Fruit fly (Drosophila melanogaster) whole organism, embryonic: ENCODE results near the gene CG17321.

Source experiments
- Antp ChIP-seq: fragments of 200-800 bp; sonication (Bioruptor generic); optimal IDR thresholded peaks from 3 replicates; lab custom pipeline; 2016; ENCODE audit warnings: missing biosample characterization, missing genetic modification characterization
- BEAF-32 ChIP-seq: fragments of 200-800 bp; sonication (Bioruptor generic); optimal IDR thresholded peaks from 3 replicates; lab custom pipeline; 2017; ENCODE audit warnings: missing biosample characterization, missing genetic modification characterization, mild to moderate bottlenecking, moderate library complexity, missing genetic modification reagents
- CG11093 ChIP-seq: fragments of 200-800 bp; sonication (Bioruptor generic); IDR thresholded peaks from 3 replicates; pipeline ENCODE4 v1.3.6; 2022; ENCODE audit warnings: missing biosample characterization, missing genetic modification characterization
- CG11398 ChIP-seq: fragments of 200-800 bp; sonication (Bioruptor generic); optimal IDR thresholded peaks from 2 replicates; lab custom pipeline; 2016; ENCODE audit warnings: missing biosample characterization, missing genetic modification characterization
- CG11723 ChIP-seq: fragments of 200-800 bp; sonication (Bioruptor generic); optimal IDR thresholded peaks from 2 replicates; lab custom pipeline; 2017; ENCODE audit warnings: missing biosample characterization, mild to moderate bottlenecking, missing genetic modification characterization
- CG12071 ChIP-seq: fragments of 200-800 bp; sonication (Bioruptor generic); optimal IDR thresholded peaks from 3 replicates; lab custom pipeline; 2018; ENCODE audit warnings: missing biosample characterization, mild to moderate bottlenecking, missing genetic modification characterization
- CG12236 ChIP-seq: fragments of 200-800 bp; sonication (Bioruptor generic); optimal IDR thresholded peaks from 2 replicates; lab custom pipeline; 2016; ENCODE audit warnings: missing biosample characterization, missing genetic modification characterization
- CG14965 ChIP-seq: fragments of 200-800 bp; sonication (Bioruptor generic); optimal IDR thresholded peaks from 2 replicates; lab custom pipeline; 2016; ENCODE audit warnings: missing biosample characterization, missing genetic modification characterization, borderline replicate concordance
- CG15479 ChIP-seq: fragments of 200-800 bp; sonication (Bioruptor generic); optimal IDR thresholded peaks from 3 replicates; lab custom pipeline; 2019; ENCODE audit warnings: missing biosample characterization, mild to moderate bottlenecking, missing genetic modification characterization, moderate library complexity
- CG1647 ChIP-seq: fragments of 200-800 bp; sonication (Bioruptor generic); optimal IDR thresholded peaks from 3 replicates; lab custom pipeline; 2016; ENCODE audit warnings: missing biosample characterization, missing genetic modification characterization
- CG17186 ChIP-seq: fragments of 200-800 bp; sonication (Bioruptor generic); optimal IDR thresholded peaks from 3 replicates; lab custom pipeline; 2017; ENCODE audit warnings: missing biosample characterization, missing genetic modification reagents, missing genetic modification characterization
- CG17385 ChIP-seq: fragments of 200-800 bp; sonication (Bioruptor generic); optimal IDR thresholded peaks from 3 replicates; lab custom pipeline; 2018; ENCODE audit warnings: missing biosample characterization, mild to moderate bottlenecking, missing genetic modification characterization
- CG2199 ChIP-seq: fragments of 200-800 bp; sonication (Bioruptor generic); IDR thresholded peaks from 3 replicates; pipeline ENCODE4 v1.3.6; 2022; ENCODE audit warnings: missing biosample characterization, missing genetic modification characterization
- CG2678 ChIP-seq: fragments of 200-800 bp; sonication (Bioruptor generic); optimal IDR thresholded peaks from 3 replicates; lab custom pipeline; 2019; ENCODE audit warnings: missing biosample characterization, mild to moderate bottlenecking, missing genetic modification characterization, moderate library complexity
- CG6765 ChIP-seq: fragments of 200-800 bp; sonication (Bioruptor generic); optimal IDR thresholded peaks from 3 replicates; lab custom pipeline; 2017; ENCODE audit warnings: missing biosample characterization, mild to moderate bottlenecking, missing genetic modification characterization
- CG8290 ChIP-seq, 3 experiments: fragments of 200-800 bp; sonication (Bioruptor generic); optimal IDR thresholded peaks; 2 replicates each; lab custom pipeline; 2016 to 2019; ENCODE audit warnings: missing biosample characterization in 3 of 3, missing genetic modification characterization in 3 of 3, mild to moderate bottlenecking in 2 of 3, moderate library complexity in 1 of 3
- CG9797 ChIP-seq: fragments of 200-800 bp; sonication (Bioruptor generic); optimal IDR thresholded peaks from 3 replicates; lab custom pipeline; 2018; ENCODE audit warnings: missing biosample characterization, mild to moderate bottlenecking, missing genetic modification characterization
- CG9817 ChIP-seq: fragments of 200-800 bp; sonication (Bioruptor generic); optimal IDR thresholded peaks from 2 replicates; lab custom pipeline; 2018; ENCODE audit warnings: missing biosample characterization, mild to moderate bottlenecking, missing genetic modification characterization, moderate library complexity
- CG9876 ChIP-seq: fragments of 200-800 bp; sonication (Bioruptor generic); optimal IDR thresholded peaks from 2 replicates; lab custom pipeline; 2016; ENCODE audit warnings: missing biosample characterization, missing genetic modification characterization
- Dad ChIP-seq: fragments of 200-800 bp; sonication (Bioruptor generic); optimal IDR thresholded peaks from 3 replicates; lab custom pipeline; 2016; ENCODE audit warnings: missing biosample characterization, missing genetic modification characterization
- Deaf1 ChIP-seq: fragments of 200-800 bp; optimal IDR thresholded peaks from 3 replicates; lab custom pipeline; 2019; ENCODE audit warnings: missing biosample characterization, mild to moderate bottlenecking, missing genetic modification characterization, moderate library complexity
- Dfd ChIP-seq, 2 experiments: fragments of >200 bp; optimal IDR thresholded peaks; 2 replicates each; lab custom pipeline; 2017; ENCODE audit warnings: missing biosample characterization in 2 of 2, missing genetic modification characterization in 2 of 2
- Dip3 ChIP-seq: fragments of 200-800 bp; sonication (Bioruptor generic); optimal IDR thresholded peaks from 3 replicates; lab custom pipeline; 2016; ENCODE audit warnings: missing biosample characterization, missing genetic modification characterization
- H15 ChIP-seq: fragments of 200-800 bp; sonication (Bioruptor generic); IDR thresholded peaks from 3 replicates; pipeline ENCODE4 v1.3.6; 2022; ENCODE audit warnings: missing biosample characterization, missing genetic modification characterization
- HLH4C ChIP-seq: fragments of 200-800 bp; sonication (Bioruptor generic); IDR thresholded peaks from 3 replicates; pipeline ENCODE4 v1.3.6; 2022; ENCODE audit warnings: missing biosample characterization, missing genetic modification characterization; ENCODE audit not compliant: partially characterized antibody
- HLH54F ChIP-seq: fragments of 200-800 bp; sonication (Bioruptor generic); optimal IDR thresholded peaks from 3 replicates; lab custom pipeline; 2016; ENCODE audit warnings: missing biosample characterization, missing genetic modification characterization
- Hr51 ChIP-seq, 2 experiments: fragments of 200-800 bp; sonication (Bioruptor generic); optimal IDR thresholded peaks; 2 replicates in 1 of 2; 3 replicates in 1 of 2; lab custom pipeline; 2016 to 2018; ENCODE audit warnings: missing biosample characterization in 2 of 2, missing genetic modification characterization in 2 of 2, mild to moderate bottlenecking in 1 of 2, moderate library complexity in 1 of 2
- Hr78 ChIP-seq, 2 experiments: fragments of 200-800 bp in 1 of 2; fragments of >200 bp in 1 of 2; sonication (Bioruptor generic) in 1 of 2; optimal IDR thresholded peaks; 2 replicates each; lab custom pipeline; 2017 to 2019; ENCODE audit warnings: missing biosample characterization in 2 of 2, missing genetic modification characterization in 2 of 2, mild to moderate bottlenecking in 1 of 2, moderate library complexity in 1 of 2
- Mrtf ChIP-seq: fragments of 200-800 bp; sonication (Bioruptor generic); IDR thresholded peaks from 3 replicates; pipeline ENCODE4 v1.3.6; 2022; ENCODE audit warnings: missing biosample characterization, missing genetic modification characterization
- NC2α ChIP-seq: fragments of 200-800 bp; sonication (Bioruptor generic); optimal IDR thresholded peaks from 2 replicates; lab custom pipeline; 2016; ENCODE audit warnings: missing biosample characterization, missing genetic modification characterization
- Oaz ChIP-seq: fragments of 200-800 bp; sonication (Bioruptor generic); IDR thresholded peaks from 2 replicates; pipeline ENCODE4 v1.3.6; 2022; ENCODE audit warnings: missing biosample characterization, missing genetic modification characterization
- YL-1 ChIP-seq: fragments of 200-800 bp; sonication (Bioruptor generic); optimal IDR thresholded peaks from 3 replicates; lab custom pipeline; 2017; ENCODE audit warnings: missing biosample characterization, mild to moderate bottlenecking, missing genetic modification characterization
- ac ChIP-seq: fragments of 200-800 bp; sonication (Bioruptor generic); optimal IDR thresholded peaks from 3 replicates; lab custom pipeline; 2017; ENCODE audit warnings: missing biosample characterization, mild to moderate bottlenecking, missing genetic modification characterization
- al ChIP-seq: fragments of 200-800 bp; sonication (Bioruptor generic); IDR thresholded peaks from 2 replicates; pipeline ENCODE4 v1.3.6; 2022; ENCODE audit warnings: missing biosample characterization, missing genetic modification characterization
- ap ChIP-seq: fragments of 200-800 bp; sonication (Bioruptor generic); IDR thresholded peaks from 2 replicates; pipeline ENCODE4 v1.3.6; 2022; ENCODE audit warnings: missing biosample characterization, missing genetic modification characterization
- ase ChIP-seq: fragments of 200-800 bp; sonication (Bioruptor generic); IDR thresholded peaks from 3 replicates; pipeline ENCODE4 v1.3.6; 2022; ENCODE audit warnings: missing biosample characterization, missing genetic modification characterization
- az2 ChIP-seq: fragments of 200-800 bp; sonication (Bioruptor generic); optimal IDR thresholded peaks from 3 replicates; lab custom pipeline; 2016; ENCODE audit warnings: missing biosample characterization, missing genetic modification characterization
- btn ChIP-seq: fragments of 200-800 bp; sonication (Bioruptor generic); optimal IDR thresholded peaks from 2 replicates; lab custom pipeline; 2016; ENCODE audit warnings: missing biosample characterization, missing genetic modification characterization
- cas ChIP-seq: fragments of 200-800 bp; sonication (Bioruptor generic); IDR thresholded peaks from 2 replicates; pipeline ENCODE4 v1.3.6; 2022; ENCODE audit warnings: missing biosample characterization, missing genetic modification characterization
- croc ChIP-seq: fragments of 200-800 bp; sonication (Bioruptor generic); conservative IDR thresholded peaks from 3 replicates; pipeline ENCODE4 v1.3.6; 2022; ENCODE audit warnings: missing biosample characterization, missing genetic modification characterization
- inv ChIP-seq: fragments of 200-800 bp; sonication (Bioruptor generic); IDR thresholded peaks from 2 replicates; pipeline ENCODE4 v1.3.6; 2022; ENCODE audit warnings: missing biosample characterization, missing genetic modification characterization; ENCODE audit not compliant: partially characterized antibody
- klu ChIP-seq: fragments of 200-800 bp; sonication (Bioruptor generic); IDR thresholded peaks from 2 replicates; pipeline ENCODE4 v1.3.6; 2022; ENCODE audit warnings: missing biosample characterization, missing genetic modification characterization
- org-1 ChIP-seq: fragments of 200-800 bp; sonication (Bioruptor generic); optimal IDR thresholded peaks from 2 replicates; lab custom pipeline; 2017; ENCODE audit warnings: missing biosample characterization, missing genetic modification characterization
- p53 ChIP-seq: fragments of 200-800 bp; sonication (Bioruptor generic); optimal IDR thresholded peaks from 2 replicates; lab custom pipeline; 2016; ENCODE audit warnings: missing biosample characterization, missing genetic modification characterization
- schlank ChIP-seq: fragments of 200-800 bp; sonication (Bioruptor generic); optimal IDR thresholded peaks from 2 replicates; lab custom pipeline; 2018; ENCODE audit warnings: missing biosample characterization, mild to moderate bottlenecking, missing genetic modification characterization
- sens-2 ChIP-seq: fragments of 200-800 bp; sonication (Bioruptor generic); IDR thresholded peaks from 2 replicates; pipeline ENCODE4 v1.3.6; 2022; ENCODE audit warnings: missing biosample characterization, missing genetic modification characterization
- tin ChIP-seq: fragments of 200-800 bp; sonication (Bioruptor generic); optimal IDR thresholded peaks from 3 replicates; lab custom pipeline; 2016; ENCODE audit warnings: missing biosample characterization, missing genetic modification characterization
- trh ChIP-seq: fragments of 200-800 bp; sonication (Bioruptor generic); optimal IDR thresholded peaks from 2 replicates; lab custom pipeline; 2016; ENCODE audit warnings: missing biosample characterization, missing genetic modification characterization
- tup ChIP-seq: fragments of 200-800 bp; sonication (Bioruptor generic); optimal IDR thresholded peaks from 2 replicates; lab custom pipeline; 2016; ENCODE audit warnings: missing biosample characterization, mild to moderate bottlenecking, missing genetic modification characterization, moderate library complexity
- zf30C ChIP-seq: fragments of 200-800 bp; sonication (Bioruptor generic); optimal IDR thresholded peaks from 3 replicates; lab custom pipeline; 2018; ENCODE audit warnings: missing biosample characterization, mild to moderate bottlenecking, missing genetic modification characterization

The CG17321 gene

dm6 chr2L:18890087-18890486 is 45.1 kb downstream of the CG17321 start (continued):
- TF ChIP-seq CG15479 (GFP tag; lab: Kevin White, UChicago) (peak; percentile 59), ase (GFP tag; lab: Robert Waterston, UW) (peak; percentile 66; the same call in 1 of the 3 replicates), Deaf1 (tag; lab: Kevin White, UChicago) (peak; percentile 19), ap (GFP tag; lab: Robert Waterston, UW) (peak; percentile 57; the same call in 1 of the 2 replicates), Dad (GFP tag; lab: Kevin White, UChicago) (peak; percentile 65), ac (GFP tag; lab: Kevin White, UChicago) (peak; percentile 85), CG12236 (GFP tag; lab: Kevin White, UChicago) (peak; percentile 39), CG9876 (GFP tag; lab: Kevin White, UChicago) (peak; percentile 37), CG14965 (GFP tag; lab: Kevin White, UChicago) (peak; percentile 46), org-1 (GFP tag; lab: Kevin White, UChicago) (peak; percentile 52), CG17186 (peak; percentile 37), YL-1 (GFP tag; lab: Kevin White, UChicago) (no peak), croc (GFP tag; lab: Robert Waterston, UW) (peak; percentile 77), H15 (GFP tag; lab: Robert Waterston, UW) (peak; percentile 71; the same call in 2 of the 3 replicates), schlank (tag; lab: Kevin White, UChicago) (no peak), p53 (GFP tag; lab: Kevin White, UChicago) (peak; percentile 20), CG11093 (GFP tag; lab: Robert Waterston, UW) (peak; percentile 38; the same call in 1 of the 3 replicates), CG2678 (tag; lab: Kevin White, UChicago) (peak; percentile 71), inv (GFP tag; lab: Robert Waterston, UW) (no peak), CG6765 (GFP tag; lab: Kevin White, UChicago) (no peak), CG9797 (GFP tag; lab: Kevin White, UChicago) (no peak), CG11723 (GFP tag; lab: Kevin White, UChicago) (peak; percentile 50), BEAF-32 (no peak), Hr51 (GFP tag; optimal IDR thresholded peaks at IDR 0.05; lab: Kevin White, UChicago) (peak; percentile 20 to 68), CG12071 (GFP tag; lab: Kevin White, UChicago) (peak; percentile 0), Hr78 (GFP tag; optimal IDR thresholded peaks at IDR 0.05; lab: Kevin White, UChicago) (peak in 1 of 2 experiments; percentile 24), HLH4C (no peak), Mrtf (0 out of 3 replicates have a peak, but pooled peaks have one; percentile 40), NC2α (peak; percentile 70), CG17385 (GFP tag; lab: Kevin White, UChicago) (peak; percentile 68), CG1647 (peak; percentile 61), klu (GFP tag; lab: Robert Waterston, UW) (peak; percentile 38; the same call in 1 of the 2 replicates), tin (peak; percentile 86), cas (no peak), Antp (GFP tag; lab: Kevin White, UChicago) (peak; percentile 58), zf30C (GFP tag; lab: Kevin White, UChicago) (peak; percentile 87), btn (peak; percentile 68), CG11398 (peak; percentile 48), trh (GFP tag; lab: Kevin White, UChicago) (peak; percentile 56), Dfd (GFP tag; optimal IDR thresholded peaks at IDR 0.05; lab: Kevin White, UChicago) (no peak), CG2199 (GFP tag; lab: Robert Waterston, UW) (peak; percentile 67; the same call in 1 of the 3 replicates), al (no peak), CG8290 (GFP tag; optimal IDR thresholded peaks at IDR 0.05; lab: Kevin White, UChicago) (peak; percentile 60), CG8290 (tag; optimal IDR thresholded peaks at IDR 0.05; lab: Kevin White, UChicago) (peak; percentile 48 to 63), Dip3 (GFP tag; lab: Kevin White, UChicago) (no peak), tup (GFP tag; lab: Kevin White, UChicago) (peak; percentile 90), Oaz (0 out of 2 replicates have a peak, but pooled peaks have one; percentile 14), az2 (GFP tag; lab: Kevin White, UChicago) (peak; percentile 80), CG9817 (tag; lab: Kevin White, UChicago) (peak; percentile 38), sens-2 (GFP tag; lab: Robert Waterston, UW) (peak; percentile 69), HLH54F (peak; percentile 34)
